Worm (Caenorhabditis elegans): Measurements from ENCODE around the gene T22C8.6.

DNA sequence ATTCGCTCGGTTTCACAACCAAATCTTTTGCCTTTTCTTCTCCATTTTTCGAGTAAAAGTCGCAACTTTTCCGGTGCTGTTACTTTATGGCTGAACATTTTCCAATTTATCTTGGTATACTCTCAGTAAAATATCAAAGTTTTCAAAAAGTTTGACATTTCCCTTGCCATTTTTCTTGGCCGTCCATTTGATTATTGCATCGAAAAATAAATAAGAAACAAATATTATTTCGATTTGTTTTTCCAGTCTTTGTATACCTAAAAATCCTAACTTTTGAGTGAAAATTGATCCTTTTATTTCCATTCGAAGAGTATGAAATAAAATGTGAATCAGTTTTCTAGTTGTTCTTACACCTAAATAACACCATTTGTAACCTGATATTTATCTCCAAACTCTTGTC, 16.4 kb upstream of the T22C8.6 start:
- TF ChIP-seq ztf-29 (GFP tag; IDR thresholded peaks at IDR 0.05): no peak
- TF ChIP-seq tab-1 (GFP tag; IDR thresholded peaks at IDR 0.05): no peak
- no peak for TF ChIP-seq klf-2 (GFP tag; conservative IDR thresholded peaks at IDR 0.05)
- TF ChIP-seq med-1 (GFP tag; optimal IDR thresholded peaks at IDR 0.05; ENCODE audit: insufficient read depth): no peak
- TF ChIP-seq T22C8.4 (GFP tag; IDR thresholded peaks at IDR 0.05): no peak
- no peak for TF ChIP-seq ztf-23 (GFP tag; IDR thresholded peaks at IDR 0.05)
- TF ChIP-seq ref-1 (GFP tag; conservative IDR thresholded peaks at IDR 0.05): no peak
- TF ChIP-seq cog-1 (tag; optimal IDR thresholded peaks at IDR 0.05): no peak
- no peak for TF ChIP-seq flt-1 (GFP tag; IDR thresholded peaks at IDR 0.05)

Measured in whole organism, midembryonic.